Fruit fly (Drosophila melanogaster): ENCODE measurements around the gene Grip.

Grip gene

DNA sequence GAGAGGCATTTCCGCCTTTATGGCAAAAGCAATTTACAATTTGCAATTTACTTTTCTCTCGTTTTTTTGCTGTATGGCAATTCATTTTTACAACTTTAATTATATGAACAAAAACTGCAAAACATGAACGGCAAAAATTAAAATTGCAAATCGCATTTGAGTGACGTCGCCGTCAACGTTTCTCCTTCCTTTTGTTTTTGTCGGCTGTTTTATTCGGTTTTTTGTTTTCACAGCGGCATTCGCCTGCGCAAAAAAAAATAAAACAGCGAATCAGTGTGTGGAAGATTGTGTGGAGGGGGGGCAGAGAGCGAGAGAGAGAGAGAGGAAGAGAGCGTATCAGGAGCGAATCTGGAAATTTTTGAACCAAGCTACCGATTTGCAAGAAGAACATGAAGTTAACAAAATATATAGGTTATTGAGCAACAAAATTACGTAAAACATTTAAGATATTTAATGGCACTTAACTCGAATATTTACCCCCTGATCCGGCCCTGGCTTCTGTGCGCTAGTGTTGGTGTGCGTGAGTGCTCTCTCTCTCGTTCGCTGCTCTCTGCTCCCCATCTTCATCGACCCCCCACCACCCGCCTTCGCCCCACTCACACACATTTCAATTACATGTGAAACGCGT is 47.5 kb upstream of the Grip start (continued):
- TF ChIP-seq tgo (GFP tag; IDR thresholded peaks at IDR 0.05) (peak; percentile 99), CG3163 (GFP tag; optimal IDR thresholded peaks at IDR 0.05) (peak; percentile 92), Abd-B (GFP tag; optimal IDR thresholded peaks at IDR 0.05) (peak; percentile 98), CG17361 (GFP tag; IDR thresholded peaks at IDR 0.05) (peak; percentile 97), CG1832 (GFP tag; optimal IDR thresholded peaks at IDR 0.05) (no peak), CG3847 (GFP tag; IDR thresholded peaks at IDR 0.05) (peak; percentile 99), gfzf (GFP tag; optimal IDR thresholded peaks at IDR 0.05) (peak; percentile 30), CG4707 (GFP tag; optimal IDR thresholded peaks at IDR 0.05) (peak; percentile 86), ase (GFP tag; IDR thresholded peaks at IDR 0.05) (peak; percentile 99), E2f1 (GFP tag; IDR thresholded peaks at IDR 0.05) (peak; percentile 99), onecut (GFP tag; IDR thresholded peaks at IDR 0.05) (peak; percentile 97), CG9932 (GFP tag; IDR thresholded peaks at IDR 0.05) (peak; percentile 100), CG8944 (GFP tag; optimal IDR thresholded peaks at IDR 0.05) (peak; percentile 99), bsh (GFP tag; optimal IDR thresholded peaks at IDR 0.05) (peak; percentile 99), cas (GFP tag; IDR thresholded peaks at IDR 0.05) (peak; percentile 98), lilli (GFP tag; optimal IDR thresholded peaks at IDR 0.05) (peak; percentile 99), CG15696 (tag; optimal IDR thresholded peaks at IDR 0.05) (peak; percentile 91), Awh (GFP tag; IDR thresholded peaks at IDR 0.05) (peak; percentile 99), mirr (GFP tag; optimal IDR thresholded peaks at IDR 0.05) (peak; percentile 99), dimm (GFP tag; IDR thresholded peaks at IDR 0.05) (peak; percentile 98), prd (optimal IDR thresholded peaks at IDR 0.05) (no peak), prd (GFP tag; IDR thresholded peaks at IDR 0.05) (peak; percentile 100), vvl (GFP tag; IDR thresholded peaks at IDR 0.05) (peak; percentile 100), Vsx1 (GFP tag; optimal IDR thresholded peaks at IDR 0.05) (peak; percentile 95), pita (GFP tag; optimal IDR thresholded peaks at IDR 0.05) (no peak), Sin3A (optimal IDR thresholded peaks at IDR 0.05) (no peak), en (GFP tag; optimal IDR thresholded peaks at IDR 0.05) (peak; percentile 97), CG6854 (GFP tag; optimal IDR thresholded peaks at IDR 0.05) (peak; percentile 97), Sry-δ (GFP tag; optimal IDR thresholded peaks at IDR 0.05) (peak; percentile 79), CG12299 (tag; optimal IDR thresholded peaks at IDR 0.05) (peak; percentile 98), psq (GFP tag; optimal IDR thresholded peaks at IDR 0.05) (peak; percentile 97), HLH54F (GFP tag; optimal IDR thresholded peaks at IDR 0.05) (peak; percentile 99), tll (GFP tag; optimal IDR thresholded peaks at IDR 0.05) (peak in 1 of 2 experiments; percentile 20), pzg (GFP tag; optimal IDR thresholded peaks at IDR 0.05) (peak; percentile 45), D19A (tag; optimal IDR thresholded peaks at IDR 0.05) (peak; percentile 94), CG10565 (GFP tag; optimal IDR thresholded peaks at IDR 0.05) (peak; percentile 86), Med (GFP tag) (peak; percentile 100), bbx (GFP tag; IDR thresholded peaks at IDR 0.05; ENCODE audit: partially characterized antibody) (peak; percentile 82), CG12219 (GFP tag; optimal IDR thresholded peaks at IDR 0.05) (peak; percentile 98), CG13424 (tag; optimal IDR thresholded peaks at IDR 0.05) (peak; percentile 99), CG31388 (GFP tag; optimal IDR thresholded peaks at IDR 0.05) (peak; percentile 97), CG9215 (GFP tag; IDR thresholded peaks at IDR 0.05) (peak; percentile 99), CG4854 (GFP tag; optimal IDR thresholded peaks at IDR 0.05) (peak; percentile 96), gro (GFP tag; optimal IDR thresholded peaks at IDR 0.05) (peak; percentile 99), CG18764 (GFP tag; optimal IDR thresholded peaks at IDR 0.05) (peak; percentile 97), C15 (GFP tag; IDR thresholded peaks at IDR 0.05) (peak; percentile 99), MBD-R2 (GFP tag; IDR thresholded peaks at IDR 0.05) (peak; percentile 99), unpg (GFP tag; optimal IDR thresholded peaks at IDR 0.05) (peak; percentile 99), CG16779 (GFP tag; IDR thresholded peaks at IDR 0.05) (peak; percentile 99), CG7987 (GFP tag; optimal IDR thresholded peaks at IDR 0.05) (peak; percentile 95), Six4 (GFP tag; optimal IDR thresholded peaks at IDR 0.05) (peak; percentile 98)
